Worm (Caenorhabditis elegans) whole organism, L4 larva: Measurements from ENCODE around the gene clec-85.

Experiments
- lsy-2 ChIP-seq, 2 experiments: fragments of 150-350 bp in 1 of 2; sonication (generic microtip) in 1 of 2; optimal IDR thresholded peaks; 2 replicates each; lab custom pipeline; 2014 to 2017; ENCODE audit warnings: missing biosample characterization in 2 of 2, missing genetic modification characterization in 2 of 2
- nhr-42 ChIP-seq: fragments of 200-800 bp; sonication (Bioruptor generic); IDR thresholded peaks from 2 replicates; pipeline ENCODE4 v1.3.6; 2022; ENCODE audit warnings: missing genetic modification characterization, missing compliant biosample characterization

ce11 chrIV:2890401-2890952 lies 39.8 kb downstream of the clec-85 start, which contains the start of the genes nprt-1 and dib-1:
- TF ChIP-seq nhr-42 (GFP tag; lab: Robert Waterston, UW) (no peak), lsy-2 (tag; optimal IDR thresholded peaks at IDR 0.05; lab: Kevin White, UChicago) (peak in 1 of 2 experiments; percentile 72)
